Fruit fly (Drosophila melanogaster) whole organism: ENCODE data around the gene CG32700.

ENCODE experiments used
- CG8478 ChIP-seq: fragments of >200 bp; optimal IDR thresholded peaks from 2 replicates; lab custom pipeline; 2018; ENCODE audit warnings: inconsistent platforms
- Dll ChIP-seq: fragments of >200 bp; optimal IDR thresholded peaks from 2 replicates; lab custom pipeline; 2017
- EcR ChIP-seq, 2 experiments: fragments of >200 bp; optimal IDR thresholded peaks; 2 replicates each; lab custom pipeline; 2017; ENCODE audit warnings: missing biosample characterization in 2 of 2, missing genetic modification characterization in 2 of 2, missing genetic modification reagents in 2 of 2
- pan ChIP-seq: fragments of >200 bp; optimal IDR thresholded peaks from 2 replicates; lab custom pipeline; 2017
- psq ChIP-seq: fragments of >200 bp; optimal IDR thresholded peaks from 2 replicates; lab custom pipeline; 2017
- usp ChIP-seq: fragments of >200 bp; optimal IDR thresholded peaks from 2 replicates; lab custom pipeline; 2017; ENCODE audit warnings: missing biosample characterization, missing genetic modification characterization, mixed read lengths

DNA sequence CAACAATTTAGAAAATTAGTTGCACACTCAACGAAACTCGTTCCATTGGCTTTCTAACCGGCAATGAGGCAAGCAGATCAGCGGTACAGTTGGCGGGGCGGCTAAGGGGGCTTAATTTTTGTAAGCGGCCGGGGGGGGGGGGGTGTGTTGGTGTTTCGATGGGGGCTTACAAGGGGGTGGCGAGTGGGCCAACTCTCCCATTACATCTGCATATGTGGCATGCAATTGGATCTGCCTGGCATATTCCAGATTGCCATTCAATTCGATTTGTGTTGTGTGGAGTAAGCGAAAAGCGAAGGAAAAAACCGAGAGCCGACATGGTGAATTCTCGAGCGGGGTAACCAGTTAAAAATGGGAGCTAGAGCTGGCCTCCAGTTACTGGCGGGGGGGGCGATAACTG lies 52.5 kb downstream of the CG32700 start:
- TF ChIP-seq psq (lab: Kevin White, UChicago) (no peak), CG8478 (no peak), pan (lab: Kevin White, UChicago) (no peak), Dll (lab: Kevin White, UChicago) (no peak), usp (GFP tag; lab: Kevin White, UChicago) (no peak), EcR (GFP tag; optimal IDR thresholded peaks at IDR 0.05; lab: Kevin White, UChicago) (no peak)
